Worm (Caenorhabditis elegans): Measurements from ENCODE around the gene vem-1.

The vem-1 gene

ce11 chrX:8083919-8084318 lies 4.5 kb downstream of the vem-1 start, which contains the start of gene K07E3.4 (continued):
- TF ChIP-seq ces-1 (GFP tag; optimal IDR thresholded peaks at IDR 0.05) (no peak), elt-3 (tag; optimal IDR thresholded peaks at IDR 0.05) (peak in 5 of 6 experiments; percentile 27 to 88 (median 80)), snu-23 (GFP tag; optimal IDR thresholded peaks at IDR 0.05) (peak; percentile 82), rnt-1 (tag; optimal IDR thresholded peaks at IDR 0.05) (peak; percentile 19), lsy-2 (tag; optimal IDR thresholded peaks at IDR 0.05) (peak; percentile 29 to 40), lin-13 (GFP tag; optimal IDR thresholded peaks at IDR 0.05) (peak; percentile 37), pag-3 (tag; optimal IDR thresholded peaks at IDR 0.05; ENCODE audit: borderline replicate concordance, insufficient read depth) (no peak), tbx-2 (tag; optimal IDR thresholded peaks at IDR 0.05) (peak; percentile 57), hlh-17 (GFP tag; optimal IDR thresholded peaks at IDR 0.05; ENCODE audit: borderline replicate concordance) (no peak), lin-35 (GFP tag; optimal IDR thresholded peaks at IDR 0.05) (peak; percentile 10 to 76), efl-1 (optimal IDR thresholded peaks at IDR 0.05) (no peak), efl-1 (GFP tag; optimal IDR thresholded peaks at IDR 0.05 in 1 of 2) (peak in 1 of 2 experiments; percentile 58), fkh-8 (tag; optimal IDR thresholded peaks at IDR 0.05) (peak; percentile 12), ama-1 (optimal IDR thresholded peaks at IDR 0.05) (peak; percentile 14), swsn-7 (tag; optimal IDR thresholded peaks at IDR 0.05) (peak; percentile 38), fos-1 (tag; optimal IDR thresholded peaks at IDR 0.05) (no peak)

DNA sequence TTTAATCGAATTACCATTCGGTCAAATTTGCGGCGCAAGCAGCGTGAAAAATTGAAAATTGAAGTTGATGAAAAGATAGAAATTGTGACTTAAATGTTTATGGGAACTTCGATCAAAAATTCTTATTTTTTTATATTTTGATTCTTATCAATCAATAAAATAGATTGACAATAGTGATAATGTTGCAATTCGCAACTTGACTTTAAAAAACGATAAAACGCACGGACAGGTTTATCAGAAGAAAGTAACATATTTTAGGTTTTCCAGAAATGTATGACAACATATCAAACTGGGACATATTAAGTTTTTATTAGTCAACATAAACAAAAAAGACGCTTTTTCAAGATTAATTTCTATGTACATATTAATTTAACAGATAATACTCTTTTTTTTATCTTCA lies 5.0 kb downstream of the vem-1 start:
- TF ChIP-seq ceh-63 (GFP tag; optimal IDR thresholded peaks at IDR 0.05) (no peak), elt-2 (tag; optimal IDR thresholded peaks at IDR 0.05) (peak; percentile 28), efl-1 (optimal IDR thresholded peaks at IDR 0.05) (no peak), efl-1 (GFP tag; optimal IDR thresholded peaks at IDR 0.05 in 1 of 2) (no peak), egl-13 (tag; optimal IDR thresholded peaks at IDR 0.05) (peak; percentile 2), ceh-8 (GFP tag; optimal IDR thresholded peaks at IDR 0.05) (peak; percentile 21)

DNA sequence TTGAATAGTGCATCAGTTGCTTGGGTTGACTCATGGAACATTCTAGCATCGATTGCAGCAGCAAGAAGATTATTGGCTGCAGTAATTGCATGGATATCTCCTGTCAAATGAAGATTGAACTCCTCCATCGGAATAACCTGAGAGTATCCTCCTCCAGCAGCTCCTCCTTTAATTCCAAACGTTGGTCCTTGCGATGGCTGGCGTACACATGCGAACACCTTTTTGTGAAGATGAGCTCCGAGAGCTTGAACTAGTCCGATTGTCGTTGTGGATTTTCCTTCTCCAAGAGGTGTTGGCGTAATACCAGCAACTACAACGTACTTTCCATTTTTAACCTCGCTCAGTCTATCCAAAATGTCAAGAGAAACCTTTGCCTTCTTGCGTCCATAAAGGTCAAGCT lies 5.7 kb downstream of the vem-1 start:
- TF ChIP-seq fkh-8 (tag; optimal IDR thresholded peaks at IDR 0.05) (no peak), pqm-1 (tag; optimal IDR thresholded peaks at IDR 0.05) (no peak), mab-9 (GFP tag; IDR thresholded peaks at IDR 0.05) (no peak), C16A3.4 (tag; optimal IDR thresholded peaks at IDR 0.05) (no peak), nhr-19 (GFP tag; conservative IDR thresholded peaks at IDR 0.05) (no peak), sup-37 (GFP tag; optimal IDR thresholded peaks at IDR 0.05) (no peak), zip-4 (GFP tag; optimal IDR thresholded peaks at IDR 0.05) (no peak), egl-27 (tag; optimal IDR thresholded peaks at IDR 0.05) (no peak), nhr-28 (tag; optimal IDR thresholded peaks at IDR 0.05) (no peak), mef-2 (tag; optimal IDR thresholded peaks at IDR 0.05) (no peak)

DNA sequence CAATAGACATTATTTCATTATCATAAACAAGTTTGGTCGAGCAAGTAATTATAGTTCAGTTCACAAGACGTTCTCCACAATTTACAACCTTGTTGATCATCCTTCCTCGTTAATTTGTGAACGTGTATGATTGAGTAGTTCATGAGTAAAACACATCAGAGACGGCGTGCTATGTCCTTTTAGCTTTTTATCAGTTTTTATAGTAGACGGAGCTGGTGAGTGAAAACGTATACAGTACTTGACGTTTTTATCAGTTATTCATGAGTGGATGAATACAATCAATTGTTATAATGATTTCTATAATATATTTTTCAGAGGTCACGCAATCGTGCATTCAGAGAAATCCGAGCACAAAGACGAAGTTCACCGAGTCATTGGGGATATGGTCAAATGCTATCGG lies 9.5 kb downstream of the vem-1 start:
- no peak for TF ChIP-seq tbx-2 (tag; optimal IDR thresholded peaks at IDR 0.05)
- no peak for TF ChIP-seq ztf-11 (tag; optimal IDR thresholded peaks at IDR 0.05)
- TF ChIP-seq isw-1 (GFP tag; IDR thresholded peaks at IDR 0.05) = no peak

- TF ChIP-seq efl-3 (GFP tag; optimal IDR thresholded peaks at IDR 0.05) (no peak), sup-37 (GFP tag; optimal IDR thresholded peaks at IDR 0.05) (no peak), nhr-20 (tag; optimal IDR thresholded peaks at IDR 0.05) (no peak), ces-1 (GFP tag; optimal IDR thresholded peaks at IDR 0.05) (no peak), elt-2 (tag; optimal IDR thresholded peaks at IDR 0.05) (no peak), pax-3 (tag; optimal IDR thresholded peaks at IDR 0.05) (no peak), nhr-47 (tag; optimal IDR thresholded peaks at IDR 0.05) (no peak), fkh-10 (GFP tag; optimal IDR thresholded peaks at IDR 0.05) (no peak), F16B12.6 (tag; optimal IDR thresholded peaks at IDR 0.05) (no peak), grh-1 (GFP tag; IDR thresholded peaks at IDR 0.05) (no peak), dpl-1 (GFP tag; optimal IDR thresholded peaks at IDR 0.05) (no peak), lin-13 (GFP tag; optimal IDR thresholded peaks at IDR 0.05) (no peak), ceh-82 (tag; optimal IDR thresholded peaks at IDR 0.05) (no peak), ets-5 (GFP tag; IDR thresholded peaks at IDR 0.05) (no peak)
Measured at ce11 chrX:8078374-8078773, 10.0 kb downstream of the vem-1 start.

Measured in whole organism, L1 larva.